Worm (Caenorhabditis elegans) whole organism, L3 larva: ENCODE results near the gene K02D10.4.

Source experiments
- R02D3.7 ChIP-seq: fragments of 150-350 bp; optimal IDR thresholded peaks from 2 replicates; lab custom pipeline; 2014; ENCODE audit warnings: missing biosample characterization, missing genetic modification characterization
- ZK546.5 ChIP-seq: sonication (generic microtip); optimal IDR thresholded peaks from 2 replicates; lab custom pipeline; 2017; ENCODE audit warnings: missing biosample characterization, missing genetic modification characterization
- elt-3 ChIP-seq, 3 experiments: fragments of 150-350 bp in 1 of 3; sonication (generic microtip) in 2 of 3; optimal IDR thresholded peaks; 2 replicates in 2 of 3; 4 replicates in 1 of 3; lab custom pipeline; 2014 to 2017; ENCODE audit warnings: missing biosample characterization in 3 of 3, missing genetic modification characterization in 3 of 3
- fos-1 ChIP-seq: fragments of 150-350 bp; optimal IDR thresholded peaks from 2 replicates; lab custom pipeline; 2014; ENCODE audit warnings: missing biosample characterization, missing genetic modification characterization
- hmg-11 ChIP-seq: sonication (generic microtip); optimal IDR thresholded peaks from 2 replicates; lab custom pipeline; 2016; ENCODE audit warnings: missing genetic modification characterization, missing compliant biosample characterization
- nfya-1 ChIP-seq: sonication (generic microtip); optimal IDR thresholded peaks from 2 replicates; lab custom pipeline; 2017; ENCODE audit warnings: missing genetic modification characterization, mild to moderate bottlenecking, missing compliant biosample characterization, antibody characterized with exemption, moderate library complexity; ENCODE audit not compliant: insufficient read depth
- nhr-237 ChIP-seq: fragments of 150-350 bp; optimal IDR thresholded peaks from 2 replicates; lab custom pipeline; 2014; ENCODE audit warnings: missing biosample characterization, missing genetic modification characterization
- nhr-76 ChIP-seq: fragments of 150-350 bp; sonication (generic microtip); optimal IDR thresholded peaks from 5 replicates; lab custom pipeline; 2014; ENCODE audit warnings: missing biosample characterization, missing genetic modification characterization
- pqm-1 ChIP-seq: fragments of 150-350 bp; optimal IDR thresholded peaks from 2 replicates; lab custom pipeline; 2017; ENCODE audit warnings: missing biosample characterization, missing genetic modification characterization, inconsistent platforms
- skn-1 ChIP-seq: fragments of 150-350 bp; optimal IDR thresholded peaks from 2 replicates; lab custom pipeline; 2014; ENCODE audit warnings: missing biosample characterization, missing genetic modification characterization
- tbx-2 ChIP-seq: sonication (generic microtip); optimal IDR thresholded peaks from 2 replicates; lab custom pipeline; 2016; ENCODE audit warnings: mild to moderate bottlenecking, missing genetic modification characterization, missing compliant biosample characterization
- unc-62 ChIP-seq: fragments of 150-350 bp; sonication (generic microtip); optimal IDR thresholded peaks from 4 replicates; lab custom pipeline; 2014; ENCODE audit warnings: missing biosample characterization, missing genetic modification reagents, missing genetic modification characterization

- TF ChIP-seq nfya-1 (no peak), tbx-2 (tag; lab: Kevin White, UChicago) (no peak), pqm-1 (no peak), nhr-76 (no peak), unc-62 (GFP tag; lab: Kevin White, UChicago) (no peak), skn-1 (no peak), nhr-237 (tag; lab: Kevin White, UChicago) (no peak), hmg-11 (no peak), ZK546.5 (tag; lab: Kevin White, UChicago) (no peak), elt-3 (tag; optimal IDR thresholded peaks at IDR 0.05; lab: Kevin White, UChicago) (no peak), R02D3.7 (tag; lab: Kevin White, UChicago) (no peak), fos-1 (tag; lab: Kevin White, UChicago) (no peak)
Measured at ce11 chrIII:8737391-8737790, 42.4 kb downstream of the K02D10.4 start.
